Fruit fly (Drosophila melanogaster): ENCODE data around the gene CG31142.
A peak's percentile ranks its signal among the peaks of the same experiment; 100 is the strongest.

Gene CG31142

DNA sequence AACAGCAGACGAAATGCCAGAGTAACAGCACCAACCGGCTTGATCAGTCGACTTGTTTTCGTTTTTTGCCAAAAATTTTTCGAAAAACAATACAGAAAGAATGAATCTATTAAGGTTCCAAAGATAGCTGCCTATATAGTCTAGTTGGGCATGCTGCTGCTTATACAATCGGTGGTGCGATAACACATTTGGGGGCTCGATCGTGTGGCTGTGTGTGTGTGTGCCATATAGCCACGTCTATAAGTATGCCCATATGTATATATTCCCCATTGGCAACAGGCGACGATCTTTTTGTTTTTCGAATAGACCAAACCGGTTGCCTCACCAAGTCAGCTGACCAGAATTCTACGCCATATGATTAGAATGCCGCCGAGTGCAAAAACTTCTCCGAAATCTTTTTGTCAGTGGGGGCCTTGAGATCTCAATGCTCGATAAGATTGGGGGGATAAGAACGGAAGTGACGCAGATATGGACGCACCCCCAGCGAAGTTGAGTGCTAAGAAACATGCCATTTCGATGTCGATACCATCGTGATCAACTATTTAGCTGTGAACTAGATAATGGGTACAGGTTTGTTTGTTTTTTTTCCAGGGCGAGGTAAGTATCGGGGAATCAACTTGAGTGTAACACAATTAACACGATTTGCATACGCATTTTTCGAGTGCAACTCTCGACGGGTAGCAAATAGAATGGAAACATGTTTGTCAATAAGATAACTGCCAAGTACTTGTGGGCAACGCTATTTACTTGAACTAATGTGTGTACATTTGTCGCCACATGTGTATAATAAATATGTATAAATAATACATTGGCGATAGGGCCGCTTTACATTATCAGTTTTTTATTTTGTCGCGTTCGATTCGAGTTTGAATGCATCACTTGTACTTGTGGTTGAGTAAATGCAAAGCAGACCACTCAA is 11.1 kb downstream of the CG31142 start:
- TF ChIP-seq CG8478 (optimal IDR thresholded peaks at IDR 0.05) = no peak
- TF ChIP-seq EcR (GFP tag; optimal IDR thresholded peaks at IDR 0.05) = no peak
- TF ChIP-seq pan (optimal IDR thresholded peaks at IDR 0.05) = no peak
- TF ChIP-seq psq (optimal IDR thresholded peaks at IDR 0.05) = no peak
- TF ChIP-seq usp (GFP tag; optimal IDR thresholded peaks at IDR 0.05) = no peak
- no peak for TF ChIP-seq Dll (optimal IDR thresholded peaks at IDR 0.05)

DNA sequence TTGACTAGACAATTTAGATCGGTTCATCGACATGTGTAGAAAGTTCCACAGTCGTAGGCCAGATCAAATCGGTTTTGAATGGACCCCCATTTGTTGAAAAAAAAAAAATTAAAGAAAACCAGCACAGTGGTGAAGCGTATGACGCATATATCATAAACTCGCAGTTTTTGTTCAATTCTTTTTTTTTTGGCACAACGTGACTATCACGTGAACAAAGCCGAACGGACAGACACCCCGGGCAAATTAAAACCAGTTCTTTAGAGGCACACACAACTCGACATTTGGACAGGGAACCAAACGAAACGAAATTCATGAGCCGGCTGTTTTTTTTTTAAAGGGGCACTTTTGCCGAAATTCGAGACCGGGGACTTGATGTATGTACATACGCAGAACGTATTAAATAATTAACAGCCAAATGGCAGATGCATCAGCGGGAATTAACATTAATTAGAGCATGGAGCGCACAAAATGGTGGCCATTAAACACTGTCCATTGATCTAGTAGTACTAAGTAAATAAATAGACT is 11.9 kb downstream of the CG31142 start:
- TF ChIP-seq EcR (GFP tag; optimal IDR thresholded peaks at IDR 0.05) (no peak), usp (GFP tag; optimal IDR thresholded peaks at IDR 0.05) (no peak), Dll (optimal IDR thresholded peaks at IDR 0.05) (no peak), psq (optimal IDR thresholded peaks at IDR 0.05) (no peak), CG8478 (optimal IDR thresholded peaks at IDR 0.05) (no peak), pan (optimal IDR thresholded peaks at IDR 0.05) (no peak)

DNA sequence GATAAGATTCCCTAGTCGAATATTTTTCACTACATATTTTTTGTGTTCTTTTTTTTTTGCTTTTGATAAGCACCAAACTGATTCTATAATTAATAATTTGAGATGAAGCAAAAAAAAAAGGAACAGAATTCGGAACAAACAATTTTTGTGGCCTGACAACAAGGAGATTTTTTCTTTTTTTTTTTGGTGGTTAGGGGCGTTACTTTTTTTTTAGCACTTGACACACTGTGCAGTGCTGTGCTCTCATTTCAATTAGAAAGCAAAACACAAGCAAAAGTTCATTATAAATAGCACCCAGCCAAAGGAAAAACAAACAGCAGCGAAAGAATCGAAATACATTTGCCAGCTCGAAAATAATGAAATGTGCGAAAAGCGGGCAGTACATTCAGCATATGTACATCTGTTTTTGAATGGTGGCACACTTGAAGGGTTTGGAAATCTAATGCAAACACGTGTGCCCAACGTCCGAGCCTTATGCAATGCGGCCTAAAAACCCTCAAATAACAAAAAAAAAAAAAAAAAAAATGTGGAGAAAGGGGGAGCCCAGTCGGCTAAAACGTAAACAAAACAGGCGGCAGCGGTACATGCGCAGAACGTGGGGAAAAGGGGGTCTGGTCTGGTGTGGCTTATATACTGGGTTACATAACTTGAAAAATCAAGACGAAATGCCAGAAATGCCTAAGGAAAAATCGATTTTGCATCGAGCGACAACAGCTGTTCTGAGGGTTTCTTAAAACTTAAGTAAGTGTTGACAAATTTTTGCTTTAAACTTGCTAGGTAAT is 12.8 kb downstream of the CG31142 start:
- TF ChIP-seq usp (GFP tag; optimal IDR thresholded peaks at IDR 0.05) (no peak), psq (optimal IDR thresholded peaks at IDR 0.05) (no peak), pan (optimal IDR thresholded peaks at IDR 0.05) (no peak), Dll (optimal IDR thresholded peaks at IDR 0.05) (no peak), CG8478 (optimal IDR thresholded peaks at IDR 0.05) (no peak), EcR (GFP tag; optimal IDR thresholded peaks at IDR 0.05) (no peak)

DNA sequence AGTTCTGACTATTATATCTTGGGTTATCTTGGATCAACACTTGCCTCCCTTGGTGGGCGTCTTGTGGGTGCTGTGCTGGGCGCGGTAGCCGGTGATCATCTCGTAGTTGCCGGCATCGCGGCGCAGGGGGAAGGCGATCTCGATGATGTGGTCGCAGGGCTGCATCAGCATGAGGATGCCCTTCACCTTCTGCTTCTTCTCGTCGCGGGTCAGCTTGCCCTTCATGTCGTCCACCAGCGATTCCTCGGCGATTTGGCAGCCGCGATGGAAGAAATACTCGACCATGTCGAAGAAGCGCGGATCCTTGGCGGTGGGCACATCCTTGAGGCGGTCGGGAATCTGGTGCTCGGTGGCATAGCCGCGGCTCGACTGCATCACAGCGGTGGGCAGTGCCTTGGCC is 13.5 kb downstream of the CG31142 start:
- TF ChIP-seq pan (optimal IDR thresholded peaks at IDR 0.05) = no peak
- no peak for TF ChIP-seq CG8478 (optimal IDR thresholded peaks at IDR 0.05)
- no peak for TF ChIP-seq EcR (GFP tag; optimal IDR thresholded peaks at IDR 0.05)

DNA sequence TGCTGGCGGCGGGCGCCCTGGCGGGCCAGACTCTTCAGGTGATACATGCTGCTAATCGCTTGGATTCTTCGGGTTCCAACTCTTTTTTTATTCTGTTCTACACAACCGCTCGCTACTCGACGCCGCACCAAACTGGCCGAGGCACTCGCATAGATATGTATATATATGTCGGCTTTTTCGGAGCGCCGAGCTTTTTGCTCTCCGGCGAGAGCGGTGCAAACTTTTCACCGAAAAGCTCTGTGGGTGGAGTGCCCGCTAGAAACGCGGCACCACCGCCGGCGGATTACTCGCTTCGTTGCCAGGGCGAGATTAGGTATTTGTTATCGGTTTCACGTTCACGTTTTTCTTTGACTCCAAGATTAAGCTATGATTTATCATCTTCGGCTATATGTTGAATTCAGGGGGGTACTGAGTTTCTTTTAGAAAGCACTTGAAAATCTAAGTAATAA is 13.9 kb downstream of the CG31142 start, which contains the start of gene Gdh:
Gene Gdh, minus strand, starts transcription at position 137 of the 449 bp plus-strand sequence.
- TF ChIP-seq EcR (GFP tag; optimal IDR thresholded peaks at IDR 0.05) = no peak
- TF ChIP-seq pan (optimal IDR thresholded peaks at IDR 0.05) = no peak
- no peak for TF ChIP-seq Dll (optimal IDR thresholded peaks at IDR 0.05)
- no peak for TF ChIP-seq psq (optimal IDR thresholded peaks at IDR 0.05)
- TF ChIP-seq CG8478 (optimal IDR thresholded peaks at IDR 0.05) = no peak

DNA sequence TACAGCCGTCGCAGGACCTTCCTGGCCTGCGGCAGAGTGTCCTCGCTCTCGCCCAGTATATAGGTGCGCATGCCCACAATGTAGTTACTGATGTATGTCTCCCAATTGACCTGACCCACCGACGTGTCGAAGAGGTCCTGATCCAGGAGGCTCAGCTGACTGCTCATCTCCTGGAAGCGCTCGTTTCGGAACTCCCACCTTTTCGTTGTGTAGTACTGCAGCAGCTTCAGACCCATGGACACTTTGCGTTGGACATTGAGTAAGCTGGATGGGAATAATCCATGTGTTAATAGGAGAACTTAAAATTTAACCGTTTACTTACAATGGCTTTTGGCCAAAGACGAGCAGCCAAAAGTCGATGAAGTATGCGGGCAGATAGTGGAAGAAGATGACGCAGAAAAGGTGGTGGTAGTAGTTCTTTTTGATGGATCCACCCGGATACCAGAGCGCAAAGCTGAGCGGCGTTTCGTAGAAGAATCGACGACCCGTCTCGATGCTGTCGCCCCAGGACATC is 14.9 kb downstream of the CG31142 start:
- TF ChIP-seq psq (optimal IDR thresholded peaks at IDR 0.05) = no peak
- no peak for TF ChIP-seq EcR (GFP tag; optimal IDR thresholded peaks at IDR 0.05)
- no peak for TF ChIP-seq usp (GFP tag; optimal IDR thresholded peaks at IDR 0.05)
- no peak for TF ChIP-seq pan (optimal IDR thresholded peaks at IDR 0.05)
- TF ChIP-seq Dll (optimal IDR thresholded peaks at IDR 0.05) = no peak
- no peak for TF ChIP-seq CG8478 (optimal IDR thresholded peaks at IDR 0.05)

DNA sequence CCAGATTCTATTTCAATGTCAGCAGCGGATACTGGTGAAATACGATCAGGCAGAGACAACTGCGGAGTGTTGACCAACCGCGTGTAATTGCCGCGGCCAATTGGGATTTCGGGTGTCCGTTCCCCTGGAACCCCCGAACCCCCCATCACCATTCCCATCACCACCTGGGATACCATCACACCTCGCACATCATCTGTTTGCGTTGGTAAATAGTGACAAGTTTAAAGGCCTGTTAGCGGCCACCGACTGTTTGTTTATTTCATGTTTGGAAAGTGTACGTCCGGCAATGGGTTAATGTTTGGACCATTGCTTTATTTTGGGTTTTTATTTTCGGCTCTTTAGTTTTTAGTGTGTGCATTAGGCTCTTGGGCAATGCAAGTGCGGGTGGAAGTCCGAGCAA is 18.0 kb downstream of the CG31142 start:
- no peak for TF ChIP-seq EcR (GFP tag; optimal IDR thresholded peaks at IDR 0.05)
- TF ChIP-seq CG8478 (optimal IDR thresholded peaks at IDR 0.05) = no peak
- no peak for TF ChIP-seq Dll (optimal IDR thresholded peaks at IDR 0.05)
- no peak for TF ChIP-seq psq (optimal IDR thresholded peaks at IDR 0.05)
- TF ChIP-seq usp (GFP tag; optimal IDR thresholded peaks at IDR 0.05) = no peak
- TF ChIP-seq pan (optimal IDR thresholded peaks at IDR 0.05) = no peak

DNA sequence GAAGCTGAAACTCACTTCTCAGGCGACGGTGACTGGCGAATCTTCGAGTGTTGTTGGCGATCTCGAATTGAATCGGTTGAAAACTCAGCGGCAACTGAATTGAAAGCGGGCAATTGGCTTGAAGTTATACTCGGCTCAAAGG is 19.2 kb downstream of the CG31142 start, which contains the start of gene CG12268:
Gene CG12268, minus strand, starts transcription at position 101 of the 142 bp plus-strand sequence.
- TF ChIP-seq psq (optimal IDR thresholded peaks at IDR 0.05) = no peak

DNA sequence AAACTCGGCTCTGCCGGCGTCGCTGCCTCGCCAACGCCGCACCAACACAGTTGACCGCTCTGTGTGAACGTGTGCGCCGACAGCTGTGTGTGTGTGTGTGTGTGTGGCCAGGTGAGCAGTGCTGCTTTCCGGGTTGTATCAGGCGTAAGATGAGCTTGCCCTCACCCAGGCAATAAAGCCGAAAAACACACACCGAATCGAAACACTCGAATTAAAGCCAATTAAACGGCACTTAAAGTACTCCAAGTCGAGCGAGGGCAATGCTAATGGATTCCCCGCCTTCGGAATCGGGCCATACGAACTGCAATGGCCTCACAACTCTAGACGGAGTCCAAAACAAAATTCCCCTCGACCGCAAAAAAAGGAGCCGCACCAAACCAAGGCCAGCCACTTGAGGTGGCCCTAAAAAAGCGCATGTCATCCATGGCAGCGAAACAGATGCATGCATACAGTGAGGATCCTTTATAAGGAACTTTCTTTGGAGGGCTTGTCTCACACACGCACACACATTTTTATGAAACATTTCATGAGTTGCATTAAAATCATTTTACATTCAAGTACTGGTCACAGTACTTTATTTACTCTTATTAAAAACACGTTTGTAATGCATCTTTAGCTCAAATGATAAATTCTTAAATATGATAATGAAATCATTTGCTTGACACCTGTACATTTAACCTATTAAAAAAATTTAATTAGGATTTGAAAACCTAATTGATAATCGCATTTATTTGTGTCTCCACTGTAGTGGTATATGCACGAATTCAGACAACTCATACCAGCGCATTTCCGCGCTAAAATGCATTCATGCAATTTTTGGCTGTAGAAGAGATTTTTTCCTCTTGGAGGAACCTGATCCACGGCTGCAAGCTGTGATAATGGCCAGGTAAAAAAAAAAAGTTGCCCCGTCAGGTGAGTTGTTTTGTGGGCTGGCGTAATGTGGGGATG is 19.7 kb downstream of the CG31142 start:
- TF ChIP-seq EcR (GFP tag; optimal IDR thresholded peaks at IDR 0.05) = no peak
- peak; percentile 56 for TF ChIP-seq Dll (optimal IDR thresholded peaks at IDR 0.05)
- TF ChIP-seq pan (optimal IDR thresholded peaks at IDR 0.05) = no peak
- TF ChIP-seq usp (GFP tag; optimal IDR thresholded peaks at IDR 0.05) = no peak
- TF ChIP-seq CG8478 (optimal IDR thresholded peaks at IDR 0.05) = no peak
- no peak for TF ChIP-seq psq (optimal IDR thresholded peaks at IDR 0.05)

DNA sequence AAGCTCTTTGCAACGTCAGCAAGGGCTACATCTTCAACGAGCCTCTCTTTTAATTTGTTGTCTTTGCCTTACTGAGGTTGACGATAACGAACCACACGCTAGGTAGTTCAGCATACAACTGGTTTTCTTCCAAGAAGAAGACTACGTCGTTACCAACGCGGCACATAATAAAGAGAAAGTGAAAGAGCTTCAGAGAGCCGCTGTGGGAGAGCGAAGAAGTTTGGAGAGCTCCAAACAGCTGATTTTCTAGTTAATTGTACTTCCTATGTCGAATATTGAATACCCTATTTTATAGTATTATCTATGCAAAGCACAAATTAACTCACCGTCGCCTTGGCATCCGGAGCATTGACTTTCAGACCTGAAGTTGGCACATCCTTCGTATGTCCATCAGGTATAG is 26.3 kb downstream of the CG31142 start:
- no peak for TF ChIP-seq EcR (GFP tag; optimal IDR thresholded peaks at IDR 0.05)
- no peak for TF ChIP-seq usp (GFP tag; optimal IDR thresholded peaks at IDR 0.05)
- TF ChIP-seq CG8478 (optimal IDR thresholded peaks at IDR 0.05) = no peak
- TF ChIP-seq psq (optimal IDR thresholded peaks at IDR 0.05) = no peak
- TF ChIP-seq pan (optimal IDR thresholded peaks at IDR 0.05) = no peak
- no peak for TF ChIP-seq Dll (optimal IDR thresholded peaks at IDR 0.05)

DNA sequence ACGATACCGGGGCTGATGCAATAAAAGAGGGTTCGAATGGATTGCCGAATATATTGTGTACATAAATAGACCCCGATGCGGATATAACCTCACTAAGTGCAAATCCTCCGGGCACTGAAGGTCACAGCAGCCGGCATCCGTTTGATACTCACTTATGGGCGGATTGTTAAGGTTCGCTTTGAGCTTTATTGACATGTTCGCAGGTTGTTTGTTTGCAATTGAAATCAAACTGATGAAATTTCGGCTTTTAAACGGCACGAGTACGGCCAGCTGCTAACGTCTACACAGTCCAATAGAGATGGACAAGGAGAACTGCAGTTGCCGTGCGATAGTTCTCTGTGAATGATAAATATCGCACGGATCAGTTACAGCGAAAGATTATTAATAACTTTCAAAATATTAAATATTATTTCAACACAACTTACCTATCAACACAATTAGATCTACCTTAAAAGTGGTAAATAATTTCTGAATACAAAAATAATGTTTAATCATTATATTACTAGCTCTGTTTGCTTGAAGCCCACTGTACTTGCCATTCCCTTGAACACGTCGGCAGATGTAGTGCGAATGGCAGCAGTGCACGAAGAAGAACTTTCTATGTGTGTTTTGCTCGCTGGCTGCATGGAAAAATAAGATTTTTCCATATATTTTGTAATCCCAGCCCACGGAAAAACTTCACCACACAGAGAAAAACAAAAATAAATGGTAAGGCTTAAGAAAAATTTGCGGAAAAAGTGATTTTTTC is 29.2 kb downstream of the CG31142 start, which contains the start of the genes GluProRS and AP-1sigma:
Gene GluProRS, minus strand, starts transcription at position 301 of the 748 bp plus-strand sequence.
Gene AP-1sigma, plus strand, starts transcription at position 561 of the 748 bp plus-strand sequence.
- TF ChIP-seq EcR (GFP tag; optimal IDR thresholded peaks at IDR 0.05) = no peak
- TF ChIP-seq usp (GFP tag; optimal IDR thresholded peaks at IDR 0.05) = no peak
- no peak for TF ChIP-seq psq (optimal IDR thresholded peaks at IDR 0.05)
- TF ChIP-seq CG8478 (optimal IDR thresholded peaks at IDR 0.05) = no peak
- TF ChIP-seq pan (optimal IDR thresholded peaks at IDR 0.05) = no peak
- TF ChIP-seq Dll (optimal IDR thresholded peaks at IDR 0.05) = no peak
